Worm (Caenorhabditis elegans): ENCODE data around the gene Y54F10AM.11.

Y54F10AM.11 gene

DNA sequence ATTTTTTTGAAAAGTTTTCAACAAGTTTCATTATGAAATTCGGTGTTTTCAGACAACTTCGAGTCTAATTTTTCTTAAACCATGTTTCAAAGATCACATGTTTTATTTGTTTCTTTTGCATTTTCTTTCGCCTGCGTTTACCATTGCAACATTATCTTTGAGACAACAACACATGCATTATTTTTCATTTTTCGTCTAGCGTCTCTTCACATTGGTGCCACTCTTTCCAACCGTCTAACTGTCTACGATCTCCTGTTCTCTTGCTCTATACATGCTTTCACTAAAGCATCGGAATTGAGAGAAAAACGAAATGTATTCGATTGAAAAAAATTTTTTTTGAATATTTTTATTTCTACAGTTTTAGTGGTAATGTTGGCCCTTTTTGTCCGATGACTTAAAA, 14.8 kb upstream of the Y54F10AM.11 start (continued):
- TF ChIP-seq aly-2 (tag; optimal IDR thresholded peaks at IDR 0.05), result peak; percentile 33
- no peak for TF ChIP-seq tlp-1 (tag; optimal IDR thresholded peaks at IDR 0.05)
- TF ChIP-seq pax-3 (tag; optimal IDR thresholded peaks at IDR 0.05), result no peak
- peak; percentile 21 for TF ChIP-seq unc-86 (tag; optimal IDR thresholded peaks at IDR 0.05)
- TF ChIP-seq ztf-4 (tag; optimal IDR thresholded peaks at IDR 0.05), result no peak
- TF ChIP-seq nhr-12 (tag; optimal IDR thresholded peaks at IDR 0.05), result no peak
- peak; percentile 14 for TF ChIP-seq C16A3.4 (tag; optimal IDR thresholded peaks at IDR 0.05)
- peak; percentile 40 for TF ChIP-seq irx-1 (tag; optimal IDR thresholded peaks at IDR 0.05)
- TF ChIP-seq tbx-2 (tag; optimal IDR thresholded peaks at IDR 0.05), result peak; percentile 62
- peak; percentile 76 to 77 for TF ChIP-seq lsy-2 (tag; optimal IDR thresholded peaks at IDR 0.05)
- peak; percentile 63 for TF ChIP-seq rnt-1 (tag; optimal IDR thresholded peaks at IDR 0.05)
- TF ChIP-seq nhr-28 (tag; optimal IDR thresholded peaks at IDR 0.05), result no peak
- peak in 1 of 2 experiments; percentile 71 for TF ChIP-seq mdl-1 (tag; optimal IDR thresholded peaks at IDR 0.05)
- no peak for TF ChIP-seq elt-2 (tag; optimal IDR thresholded peaks at IDR 0.05)
- TF ChIP-seq ceh-63 (GFP tag; optimal IDR thresholded peaks at IDR 0.05), result no peak
- no peak for TF ChIP-seq ama-1 (optimal IDR thresholded peaks at IDR 0.05)
- no peak for TF ChIP-seq sup-37 (GFP tag; optimal IDR thresholded peaks at IDR 0.05)
- no peak for TF ChIP-seq nhr-11 (tag; optimal IDR thresholded peaks at IDR 0.05)
- peak; percentile 28 for TF ChIP-seq nhr-20 (tag; optimal IDR thresholded peaks at IDR 0.05)
- no peak for TF ChIP-seq snpc-4 (tag; optimal IDR thresholded peaks at IDR 0.05)
- peak; percentile 83 for TF ChIP-seq lin-14 (GFP tag; optimal IDR thresholded peaks at IDR 0.05)
- TF ChIP-seq aha-1 (tag; optimal IDR thresholded peaks at IDR 0.05), result no peak
- no peak for TF ChIP-seq sox-4 (tag; optimal IDR thresholded peaks at IDR 0.05)
- TF ChIP-seq xbp-1 (tag; optimal IDR thresholded peaks at IDR 0.05), result peak; percentile 29
- TF ChIP-seq fkh-4 (tag; optimal IDR thresholded peaks at IDR 0.05; ENCODE audit: borderline replicate concordance), result no peak
- peak; percentile 76 for TF ChIP-seq snu-23 (GFP tag; optimal IDR thresholded peaks at IDR 0.05)
- no peak for TF ChIP-seq mef-2 (tag; optimal IDR thresholded peaks at IDR 0.05)
- TF ChIP-seq blmp-1 (tag; optimal IDR thresholded peaks at IDR 0.05), result peak; percentile 91
- no peak for TF ChIP-seq pqm-1 (tag; optimal IDR thresholded peaks at IDR 0.05)
- TF ChIP-seq nhr-77 (tag; optimal IDR thresholded peaks at IDR 0.05), result no peak

- TF ChIP-seq isw-1 (GFP tag; IDR thresholded peaks at IDR 0.05) (no peak), lir-3 (tag; optimal IDR thresholded peaks at IDR 0.05; ENCODE audit: poor library complexity) (no peak), fkh-10 (GFP tag; optimal IDR thresholded peaks at IDR 0.05) (no peak), efl-3 (GFP tag; optimal IDR thresholded peaks at IDR 0.05) (no peak), nhr-76 (tag; optimal IDR thresholded peaks at IDR 0.05) (no peak), egl-27 (tag; optimal IDR thresholded peaks at IDR 0.05) (no peak)
Observed at ce11 chrIII:2577982-2578381, 14.2 kb upstream of the Y54F10AM.11 start.

DNA sequence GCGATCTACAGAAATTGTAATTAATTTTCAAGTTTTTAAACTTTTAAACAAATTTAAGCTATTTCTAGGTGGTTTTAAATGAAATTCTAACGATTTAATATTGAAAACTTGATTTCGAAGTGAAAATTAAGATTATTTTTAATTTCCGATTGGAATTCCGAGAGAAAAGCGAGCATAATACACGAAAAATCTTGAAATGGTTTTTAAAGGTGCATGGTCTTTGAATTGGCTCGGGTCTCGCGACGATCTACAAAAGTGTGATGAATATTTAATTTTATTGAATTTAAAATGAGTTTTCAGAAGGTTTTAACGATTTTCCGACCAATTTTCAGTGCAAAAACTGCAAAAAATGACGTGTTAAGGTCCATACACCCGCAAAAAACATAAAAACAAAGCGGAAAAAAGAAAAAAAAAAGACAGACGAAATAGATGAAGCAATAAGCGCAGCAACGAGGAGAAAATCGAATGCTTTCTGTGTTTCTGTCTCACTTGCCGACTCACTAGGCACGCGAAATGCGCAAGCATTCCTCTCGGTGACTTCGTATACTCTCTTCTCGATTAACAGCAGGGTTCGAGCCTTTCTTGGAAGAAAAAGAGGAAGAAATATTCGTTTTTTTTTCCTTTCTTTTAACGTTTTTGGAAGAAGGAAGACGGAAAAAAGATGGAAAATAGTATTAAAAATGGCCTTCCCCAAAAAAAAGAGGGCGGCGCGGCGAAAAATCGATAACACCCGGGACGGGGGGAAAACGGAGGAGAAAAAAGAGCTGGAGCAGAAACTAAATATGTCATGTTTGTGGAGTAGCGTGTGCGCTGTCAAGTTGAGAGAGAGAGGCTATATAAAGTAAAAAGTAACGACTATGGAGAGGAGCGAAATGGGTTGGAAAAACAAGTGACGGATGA, 12.8 kb upstream of the Y54F10AM.11 start:
- TF ChIP-seq lsy-2 (tag; optimal IDR thresholded peaks at IDR 0.05) (peak; percentile 37 to 84), sox-4 (tag; optimal IDR thresholded peaks at IDR 0.05) (no peak), unc-62 (GFP tag; optimal IDR thresholded peaks at IDR 0.05) (no peak), unc-130 (tag; optimal IDR thresholded peaks at IDR 0.05) (peak; percentile 1), xbp-1 (tag; optimal IDR thresholded peaks at IDR 0.05) (peak; percentile 26), nhr-71 (tag; optimal IDR thresholded peaks at IDR 0.05) (peak; percentile 67), fos-1 (tag; optimal IDR thresholded peaks at IDR 0.05) (no peak), nhr-19 (GFP tag; conservative IDR thresholded peaks at IDR 0.05) (no peak), lin-15B (tag; optimal IDR thresholded peaks at IDR 0.05) (peak; percentile 28), egl-27 (tag; optimal IDR thresholded peaks at IDR 0.05) (no peak), nhr-77 (tag; optimal IDR thresholded peaks at IDR 0.05) (peak; percentile 39), unc-86 (tag; optimal IDR thresholded peaks at IDR 0.05) (peak; percentile 3), fkh-10 (GFP tag; optimal IDR thresholded peaks at IDR 0.05) (peak; percentile 12), efl-1 (optimal IDR thresholded peaks at IDR 0.05) (peak; percentile 60 to 68), efl-1 (GFP tag; optimal IDR thresholded peaks at IDR 0.05 in 1 of 2) (peak; percentile 32 to 95), tbx-2 (tag; optimal IDR thresholded peaks at IDR 0.05) (peak; percentile 38), snpc-4 (tag; optimal IDR thresholded peaks at IDR 0.05) (peak; percentile 10), Y116A8C.19 (tag; optimal IDR thresholded peaks at IDR 0.05; ENCODE audit: borderline replicate concordance) (no peak), swsn-7 (tag; optimal IDR thresholded peaks at IDR 0.05) (peak; percentile 32), lin-35 (GFP tag; optimal IDR thresholded peaks at IDR 0.05) (peak; percentile 25 to 74), nhr-237 (tag; optimal IDR thresholded peaks at IDR 0.05) (peak; percentile 24), ceh-82 (tag; optimal IDR thresholded peaks at IDR 0.05) (peak in 2 of 3 experiments; percentile 19 to 64), ztf-4 (tag; optimal IDR thresholded peaks at IDR 0.05) (no peak), ces-1 (GFP tag; optimal IDR thresholded peaks at IDR 0.05) (no peak)
